Fruit fly (Drosophila melanogaster) whole organism, embryonic: ENCODE results near the gene CG11970.

Experiments
- B-H1 ChIP-seq: fragments of 200-800 bp; sonication (Bioruptor generic); IDR thresholded peaks from 3 replicates; pipeline ENCODE4 v1.3.6; 2022; ENCODE audit warnings: missing biosample characterization, missing genetic modification characterization
- CG10431 ChIP-seq: fragments of 200-800 bp; sonication (Bioruptor generic); optimal IDR thresholded peaks from 3 replicates; lab custom pipeline; 2018; ENCODE audit warnings: missing biosample characterization, mild to moderate bottlenecking, missing genetic modification characterization
- CG10654 ChIP-seq: fragments of 200-800 bp; sonication (Bioruptor generic); optimal IDR thresholded peaks from 2 replicates; lab custom pipeline; 2016; ENCODE audit warnings: missing biosample characterization, missing genetic modification characterization
- CG11085 ChIP-seq: fragments of 200-800 bp; sonication (Bioruptor generic); IDR thresholded peaks from 2 replicates; pipeline ENCODE4 v1.3.6; 2022; ENCODE audit warnings: missing biosample characterization, missing genetic modification characterization
- CG15514 ChIP-seq: fragments of 200-800 bp; sonication (Bioruptor generic); optimal IDR thresholded peaks from 3 replicates; lab custom pipeline; 2017; ENCODE audit warnings: missing biosample characterization, missing genetic modification characterization, mild to moderate bottlenecking, moderate library complexity, missing genetic modification reagents
- CG15601 ChIP-seq: fragments of 200-800 bp; sonication (Bioruptor generic); optimal IDR thresholded peaks from 3 replicates; lab custom pipeline; 2019; ENCODE audit warnings: missing biosample characterization, mild to moderate bottlenecking, missing genetic modification characterization, moderate library complexity
- CG16779 ChIP-seq: fragments of 200-800 bp; sonication (Bioruptor generic); IDR thresholded peaks from 2 replicates; pipeline ENCODE4 v1.3.6; 2022; ENCODE audit warnings: missing biosample characterization, missing genetic modification characterization
- CG17186 ChIP-seq: fragments of 200-800 bp; sonication (Bioruptor generic); optimal IDR thresholded peaks from 3 replicates; lab custom pipeline; 2017; ENCODE audit warnings: missing biosample characterization, missing genetic modification reagents, missing genetic modification characterization
- CG17568 ChIP-seq: fragments of 200-800 bp; sonication (Bioruptor generic); optimal IDR thresholded peaks from 2 replicates; lab custom pipeline; 2018; ENCODE audit warnings: missing biosample characterization, mild to moderate bottlenecking, missing genetic modification characterization, moderate library complexity
- CG17802 ChIP-seq: fragments of 200-800 bp; sonication (Bioruptor generic); optimal IDR thresholded peaks from 2 replicates; lab custom pipeline; 2018; ENCODE audit warnings: missing biosample characterization, mild to moderate bottlenecking, missing genetic modification characterization, moderate library complexity
- CG2712 ChIP-seq: fragments of 200-800 bp; optimal IDR thresholded peaks from 3 replicates; lab custom pipeline; 2019; ENCODE audit warnings: missing biosample characterization, mild to moderate bottlenecking, missing genetic modification characterization, moderate library complexity
- CG3163 ChIP-seq: fragments of 200-800 bp; sonication (Bioruptor generic); optimal IDR thresholded peaks from 3 replicates; lab custom pipeline; 2016; ENCODE audit warnings: missing biosample characterization, missing genetic modification characterization
- CG32772 ChIP-seq: fragments of 200-800 bp; sonication (Bioruptor generic); IDR thresholded peaks from 2 replicates; pipeline ENCODE4 v1.3.6; 2022; ENCODE audit warnings: missing biosample characterization, missing genetic modification characterization
- CG33557 ChIP-seq: fragments of 200-800 bp; sonication (Bioruptor generic); optimal IDR thresholded peaks from 2 replicates; lab custom pipeline; 2019; ENCODE audit warnings: missing biosample characterization, mild to moderate bottlenecking, missing genetic modification characterization, moderate library complexity
- CG3407 ChIP-seq: fragments of 200-800 bp; sonication (Bioruptor generic); optimal IDR thresholded peaks from 2 replicates; lab custom pipeline; 2018; ENCODE audit warnings: missing biosample characterization, mild to moderate bottlenecking, missing genetic modification characterization
- CG3726 ChIP-seq: fragments of 200-800 bp; sonication (Bioruptor generic); IDR thresholded peaks from 3 replicates; pipeline ENCODE4, ENCODE4 v1.3.6; 2022; ENCODE audit warnings: missing biosample characterization, missing genetic modification characterization
- CG3995 ChIP-seq: fragments of 200-800 bp; sonication (Bioruptor generic); optimal IDR thresholded peaks from 3 replicates; lab custom pipeline; 2016; ENCODE audit warnings: missing biosample characterization, missing genetic modification characterization
- CG4854 ChIP-seq: fragments of 200-800 bp; sonication (Bioruptor generic); optimal IDR thresholded peaks from 2 replicates; lab custom pipeline; 2016; ENCODE audit warnings: missing biosample characterization, missing genetic modification characterization, inconsistent platforms
- CG6765 ChIP-seq: fragments of 200-800 bp; sonication (Bioruptor generic); optimal IDR thresholded peaks from 3 replicates; lab custom pipeline; 2017; ENCODE audit warnings: missing biosample characterization, mild to moderate bottlenecking, missing genetic modification characterization
- CG7786 ChIP-seq: fragments of 200-800 bp; sonication (Bioruptor generic); optimal IDR thresholded peaks from 2 replicates; lab custom pipeline; 2016; ENCODE audit warnings: missing biosample characterization, missing genetic modification characterization
- CG9437 ChIP-seq: fragments of 200-800 bp; sonication (Bioruptor generic); optimal IDR thresholded peaks from 2 replicates; lab custom pipeline; 2018; ENCODE audit warnings: missing biosample characterization, mild to moderate bottlenecking, missing genetic modification characterization
- Dad ChIP-seq: fragments of 200-800 bp; sonication (Bioruptor generic); optimal IDR thresholded peaks from 3 replicates; lab custom pipeline; 2016; ENCODE audit warnings: missing biosample characterization, missing genetic modification characterization
- Dll ChIP-seq: fragments of 200-800 bp; sonication (Bioruptor generic); IDR thresholded peaks from 4 replicates; pipeline ENCODE4 v1.3.6; 2022; ENCODE audit warnings: missing biosample characterization, missing genetic modification characterization; ENCODE audit not compliant: partially characterized antibody
- E2f2 ChIP-seq: fragments of 200-800 bp; sonication (Bioruptor generic); IDR thresholded peaks from 2 replicates; pipeline ENCODE4 v1.3.6; 2022; ENCODE audit warnings: missing biosample characterization, missing genetic modification characterization
- MBD-R2 ChIP-seq: fragments of 200-800 bp; sonication (Bioruptor generic); IDR thresholded peaks from 2 replicates; pipeline ENCODE4 v1.3.6; 2022; ENCODE audit warnings: missing biosample characterization, missing genetic modification characterization
- Ptx1 ChIP-seq: fragments of 200-800 bp; sonication (Bioruptor generic); IDR thresholded peaks from 2 replicates; pipeline ENCODE4 v1.3.6; 2022; ENCODE audit warnings: missing biosample characterization, missing genetic modification characterization
- Rfx ChIP-seq: fragments of 200-800 bp; sonication (Bioruptor generic); IDR thresholded peaks from 2 replicates; pipeline ENCODE4 v1.3.6; 2022; ENCODE audit warnings: missing biosample characterization, missing genetic modification characterization
- Sry-β ChIP-seq: fragments of 200-800 bp; sonication (Bioruptor generic); optimal IDR thresholded peaks from 2 replicates; lab custom pipeline; 2018; ENCODE audit warnings: missing biosample characterization, mild to moderate bottlenecking, missing genetic modification characterization, moderate library complexity
- Vsx1 ChIP-seq: fragments of 200-800 bp; sonication (Bioruptor generic); optimal IDR thresholded peaks from 2 replicates; lab custom pipeline; 2017; ENCODE audit warnings: missing biosample characterization, mild to moderate bottlenecking, missing genetic modification characterization, missing genetic modification reagents
- ato ChIP-seq: fragments of 200-800 bp; sonication (Bioruptor generic); IDR thresholded peaks from 2 replicates; pipeline ENCODE4 v1.3.6; 2022; ENCODE audit warnings: missing biosample characterization, missing genetic modification characterization; ENCODE audit not compliant: partially characterized antibody
- ems ChIP-seq: fragments of 200-800 bp; sonication (Bioruptor generic); optimal IDR thresholded peaks from 3 replicates; lab custom pipeline; 2016; ENCODE audit warnings: missing biosample characterization, missing genetic modification characterization
- gro ChIP-seq: fragments of 200-800 bp; sonication (Bioruptor generic); optimal IDR thresholded peaks from 2 replicates; lab custom pipeline; 2016; ENCODE audit warnings: missing biosample characterization, missing genetic modification characterization
- hkb ChIP-seq, 2 experiments: fragments of 200-800 bp in 1 of 2; fragments of >200 bp in 1 of 2; sonication (Bioruptor generic) in 1 of 2; IDR thresholded peaks in 1 of 2; optimal IDR thresholded peaks in 1 of 2; 2 replicates each; pipeline versions ENCODE4 v1.3.6 to Lab custom; 2017 to 2022; ENCODE audit warnings: missing biosample characterization in 1 of 2, missing genetic modification characterization in 1 of 2
- lov ChIP-seq, 2 experiments: fragments of 200-800 bp in 1 of 2; fragments of >200 bp in 1 of 2; sonication (Bioruptor generic) in 1 of 2; IDR thresholded peaks in 1 of 2; optimal IDR thresholded peaks in 1 of 2; 2 replicates in 1 of 2; 3 replicates in 1 of 2; pipeline versions ENCODE4 v1.3.6 to Lab custom; 2017 to 2022; ENCODE audit warnings: missing biosample characterization in 1 of 2, missing genetic modification characterization in 1 of 2
- oc ChIP-seq: fragments of 200-800 bp; sonication (Bioruptor generic); optimal IDR thresholded peaks from 2 replicates; lab custom pipeline; 2018; ENCODE audit warnings: missing biosample characterization, mild to moderate bottlenecking, missing genetic modification characterization, moderate library complexity
- pita ChIP-seq: fragments of 200-800 bp; sonication (Bioruptor generic); optimal IDR thresholded peaks from 2 replicates; lab custom pipeline; 2017; ENCODE audit warnings: missing biosample characterization, mild to moderate bottlenecking, missing genetic modification characterization
- pnt ChIP-seq: fragments of 200-800 bp; sonication (Bioruptor generic); optimal IDR thresholded peaks from 3 replicates; lab custom pipeline; 2016; ENCODE audit warnings: missing biosample characterization, missing genetic modification characterization
- rib ChIP-seq: fragments of 200-800 bp; sonication (Bioruptor generic); IDR thresholded peaks from 2 replicates; pipeline ENCODE4 v1.3.6; 2022; ENCODE audit warnings: missing biosample characterization, missing genetic modification characterization
- run ChIP-seq: fragments of 200-800 bp; sonication (Bioruptor generic); optimal IDR thresholded peaks from 3 replicates; lab custom pipeline; 2018; ENCODE audit warnings: missing biosample characterization, mild to moderate bottlenecking, missing genetic modification characterization
- slou ChIP-seq: fragments of 200-800 bp; sonication (Bioruptor generic); optimal IDR thresholded peaks from 3 replicates; lab custom pipeline; 2016; ENCODE audit warnings: missing biosample characterization, missing genetic modification characterization
- sob ChIP-seq: fragments of 200-800 bp; sonication (Bioruptor generic); IDR thresholded peaks from 2 replicates; pipeline ENCODE4 v1.3.6; 2022; ENCODE audit warnings: missing biosample characterization, missing genetic modification characterization
- tna ChIP-seq: fragments of 200-800 bp; sonication (Bioruptor generic); IDR thresholded peaks from 2 replicates; pipeline ENCODE4 v1.3.6; 2022; ENCODE audit warnings: missing biosample characterization, missing genetic modification characterization; ENCODE audit not compliant: partially characterized antibody
- vfl ChIP-seq: fragments of 200-800 bp; sonication (Bioruptor generic); optimal IDR thresholded peaks from 2 replicates; lab custom pipeline; 2016; ENCODE audit warnings: missing biosample characterization, missing genetic modification characterization
- zf30C ChIP-seq: fragments of 200-800 bp; sonication (Bioruptor generic); optimal IDR thresholded peaks from 3 replicates; lab custom pipeline; 2018; ENCODE audit warnings: missing biosample characterization, mild to moderate bottlenecking, missing genetic modification characterization

CG11970 gene

DNA sequence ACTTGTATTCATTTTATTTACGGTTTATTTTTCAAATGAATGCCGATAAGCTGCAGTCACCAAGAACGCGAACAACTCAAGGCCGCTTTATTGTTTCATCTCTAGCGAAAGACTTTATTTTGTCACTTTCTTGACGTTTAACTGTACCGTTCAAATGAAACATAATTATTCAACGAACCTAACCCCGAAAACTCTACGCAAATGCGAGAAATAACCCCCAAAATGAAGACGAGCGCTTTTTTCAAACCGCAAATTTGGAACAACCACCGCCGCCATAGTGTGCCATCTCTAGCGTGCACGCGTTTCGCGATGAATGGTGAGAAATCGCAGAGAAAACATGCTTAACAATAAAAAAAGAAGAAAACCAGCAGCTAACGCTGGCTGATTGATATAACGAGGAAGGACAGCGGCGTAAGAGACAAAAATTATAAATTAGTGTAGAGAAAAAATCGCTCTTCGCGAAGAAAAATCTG, at the start of gene CG11970 (continued):
- TF ChIP-seq ems (GFP tag; lab: Kevin White, UChicago) (no peak), CG11085 (GFP tag; lab: Robert Waterston, UW) (0 out of 2 replicates have a peak, but pooled peaks have one; percentile 44)

dm6 chr3R:8934930-8935329, 49.6 kb upstream of the CG11970 start, which contains the start of gene osk:
Gene osk (plus strand): TSS chr3R:8935126.
- TF ChIP-seq hkb (optimal IDR thresholded peaks at IDR 0.05; lab: Kevin White, UChicago) (no peak), hkb (GFP tag; IDR thresholded peaks at IDR 0.05; lab: Robert Waterston, UW) (no peak), CG33557 (GFP tag; lab: Kevin White, UChicago) (no peak), CG15514 (GFP tag; lab: Kevin White, UChicago) (no peak), CG17568 (GFP tag; lab: Kevin White, UChicago) (no peak), CG4854 (GFP tag; lab: Kevin White, UChicago) (no peak), B-H1 (no peak), Dad (GFP tag; lab: Kevin White, UChicago) (no peak), run (no peak), pnt (GFP tag; lab: Kevin White, UChicago) (no peak), CG2712 (tag; lab: Kevin White, UChicago) (no peak), CG17802 (no peak)

DNA sequence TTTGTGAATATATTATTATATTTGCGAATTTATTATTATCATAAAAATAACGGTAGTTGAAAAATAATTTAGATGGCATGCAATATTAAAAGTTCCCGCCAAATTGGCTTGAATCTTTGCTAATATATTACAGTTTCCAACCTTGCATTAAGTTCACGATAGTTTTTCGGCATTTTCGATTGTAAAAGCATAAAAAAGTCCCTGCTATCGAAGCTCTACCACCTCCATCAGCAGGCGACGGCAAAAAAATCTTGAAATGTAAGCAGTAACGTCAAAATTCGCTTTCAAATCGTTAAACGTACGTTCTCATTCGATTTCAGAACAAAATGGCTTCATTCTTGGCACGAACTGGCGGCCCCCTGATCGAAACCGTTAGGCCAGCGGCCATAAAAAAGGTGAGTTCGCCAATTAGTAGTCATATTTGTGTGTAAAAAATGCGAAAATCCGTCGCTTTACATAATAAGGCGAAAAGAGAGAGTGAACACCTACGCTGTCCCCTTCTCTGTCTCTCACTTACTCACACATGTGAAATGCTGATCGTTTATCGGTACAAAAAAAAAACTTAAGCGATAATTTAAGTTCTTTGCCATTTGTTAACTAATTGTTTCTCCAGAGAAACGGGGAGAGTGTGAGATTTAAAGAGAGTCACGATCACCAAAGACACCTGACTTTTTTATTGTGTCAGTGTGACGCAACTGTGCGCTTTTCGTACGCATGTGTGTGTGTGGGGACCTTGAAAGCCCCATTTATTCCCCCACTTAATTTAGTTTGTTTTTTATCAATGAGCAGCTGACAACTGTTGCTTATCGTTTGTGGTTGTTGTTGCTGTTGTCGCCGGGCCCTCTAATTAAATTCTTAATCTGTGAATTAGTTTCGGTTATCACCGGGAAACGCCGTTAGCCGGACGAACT, 45.8 kb upstream of the CG11970 start, which contains the start of gene ScsbetaA:
ScsbetaA (plus strand) TSS at position 231 of the 911 bp plus-strand sequence.
- TF ChIP-seq CG10431 (GFP tag; lab: Kevin White, UChicago) = no peak
- no peak for TF ChIP-seq CG3726 (GFP tag; lab: Robert Waterston, UW)
- peak; percentile 44 for TF ChIP-seq CG6765 (GFP tag; lab: Kevin White, UChicago)
- TF ChIP-seq CG3995 (GFP tag; lab: Kevin White, UChicago) = peak; percentile 22
- TF ChIP-seq CG3163 (GFP tag; lab: Kevin White, UChicago) = peak; percentile 7
- peak; percentile 3 for TF ChIP-seq Sry-β (GFP tag; lab: Kevin White, UChicago)
- no peak for TF ChIP-seq slou (GFP tag; lab: Kevin White, UChicago)
- TF ChIP-seq gro = no peak
- TF ChIP-seq Ptx1 (GFP tag; lab: Robert Waterston, UW) = no peak
- peak; percentile 99 for TF ChIP-seq E2f2 (GFP tag; lab: Robert Waterston, UW)
- TF ChIP-seq rib (GFP tag; lab: Robert Waterston, UW) = peak; percentile 38; the same call in 1 of the 2 replicates
- peak; percentile 63; the same call in 1 of the 2 replicates for TF ChIP-seq ato
- TF ChIP-seq pita (GFP tag; lab: Kevin White, UChicago) = peak; percentile 59
- peak; percentile 19; the same call in 1 of the 2 replicates for TF ChIP-seq Rfx
- no peak for TF ChIP-seq CG9437 (GFP tag; lab: Kevin White, UChicago)
- TF ChIP-seq tna (GFP tag; lab: Robert Waterston, UW) = peak; percentile 66
- peak; percentile 80 for TF ChIP-seq Dll (GFP tag; lab: Robert Waterston, UW)
- peak; percentile 23 for TF ChIP-seq CG10654
- TF ChIP-seq CG32772 (GFP tag; lab: Robert Waterston, UW) = no peak
- TF ChIP-seq CG15601 (tag; lab: Kevin White, UChicago) = peak; percentile 27
- TF ChIP-seq CG16779 (GFP tag; lab: Robert Waterston, UW) = no peak
- peak; percentile 4 for TF ChIP-seq CG17186 (GFP tag; lab: Kevin White, UChicago)
- peak; percentile 37; the same call in 1 of the 2 replicates for TF ChIP-seq sob (GFP tag; lab: Robert Waterston, UW)
- peak; percentile 39 for TF ChIP-seq MBD-R2 (GFP tag; lab: Robert Waterston, UW)
- peak; percentile 13 for TF ChIP-seq Vsx1 (GFP tag; lab: Kevin White, UChicago)
- no peak for TF ChIP-seq lov (optimal IDR thresholded peaks at IDR 0.05; lab: Kevin White, UChicago)
- no peak for TF ChIP-seq lov (GFP tag; IDR thresholded peaks at IDR 0.05; lab: Robert Waterston, UW)
- TF ChIP-seq CG3407 (GFP tag; lab: Kevin White, UChicago) = no peak
- TF ChIP-seq vfl (GFP tag; lab: Kevin White, UChicago) = peak; percentile 2
- TF ChIP-seq oc = no peak
- TF ChIP-seq CG7786 (GFP tag; lab: Kevin White, UChicago) = no peak
- TF ChIP-seq zf30C (GFP tag; lab: Kevin White, UChicago) = no peak
